Fruit fly (Drosophila melanogaster) whole organism, adult: Measurements from ENCODE around the gene CG14983.

ENCODE experiments used
- CG11617 ChIP-seq: fragments of 200-800 bp; sonication (Bioruptor generic); optimal IDR thresholded peaks from 2 replicates; lab custom pipeline; 2017; ENCODE audit warnings: mild to moderate bottlenecking, missing biosample characterization, missing genetic modification reagents, missing genetic modification characterization
- CG12768 ChIP-seq: fragments of 200-800 bp; sonication (Bioruptor generic); optimal IDR thresholded peaks from 2 replicates; lab custom pipeline; 2017; ENCODE audit warnings: missing biosample characterization, missing genetic modification characterization, mild to moderate bottlenecking, moderate library complexity, missing genetic modification reagents
- CG14711 ChIP-seq: fragments of 200-800 bp; sonication (Bioruptor generic); optimal IDR thresholded peaks from 2 replicates; lab custom pipeline; 2018; ENCODE audit warnings: missing biosample characterization, mild to moderate bottlenecking, missing genetic modification characterization, moderate library complexity
- CG1620 ChIP-seq: fragments of 200-800 bp; sonication (Bioruptor generic); optimal IDR thresholded peaks from 2 replicates; lab custom pipeline; 2016; ENCODE audit warnings: missing biosample characterization, missing genetic modification characterization
- CG33017 ChIP-seq: fragments of 200-800 bp; sonication (Bioruptor generic); optimal IDR thresholded peaks from 2 replicates; lab custom pipeline; 2018; ENCODE audit warnings: missing biosample characterization, mild to moderate bottlenecking, missing genetic modification characterization, moderate library complexity
- CG5204 ChIP-seq: fragments of 200-800 bp; sonication (Bioruptor generic); optimal IDR thresholded peaks from 2 replicates; lab custom pipeline; 2016; ENCODE audit warnings: missing biosample characterization, missing genetic modification characterization
- CG7045 ChIP-seq: fragments of 200-800 bp; sonication (Bioruptor generic); optimal IDR thresholded peaks from 2 replicates; lab custom pipeline; 2017; ENCODE audit warnings: missing biosample characterization, mild to moderate bottlenecking, missing genetic modification characterization
- CG7101 ChIP-seq: fragments of 200-800 bp; sonication (Bioruptor generic); optimal IDR thresholded peaks from 2 replicates; lab custom pipeline; 2018; ENCODE audit warnings: missing biosample characterization, mild to moderate bottlenecking, missing genetic modification characterization, moderate library complexity
- Clk ChIP-seq: fragments of 200-800 bp; sonication (Bioruptor generic); optimal IDR thresholded peaks from 2 replicates; lab custom pipeline; 2017; ENCODE audit warnings: missing biosample characterization, missing genetic modification characterization
- Crg-1 ChIP-seq: fragments of 200-800 bp; sonication (Bioruptor generic); optimal IDR thresholded peaks from 2 replicates; lab custom pipeline; 2016; ENCODE audit warnings: missing biosample characterization, missing genetic modification characterization
- Hr96 ChIP-seq: fragments of 200-800 bp; sonication (Bioruptor generic); optimal IDR thresholded peaks from 2 replicates; lab custom pipeline; 2016; ENCODE audit warnings: missing biosample characterization, missing genetic modification characterization
- Mnt ChIP-seq: fragments of 200-800 bp; sonication (Bioruptor generic); optimal IDR thresholded peaks from 2 replicates; lab custom pipeline; 2016; ENCODE audit warnings: missing biosample characterization, mild to moderate bottlenecking, missing genetic modification characterization
- bab1 ChIP-seq: fragments of 200-800 bp; sonication (Bioruptor generic); optimal IDR thresholded peaks from 3 replicates; lab custom pipeline; 2019; ENCODE audit warnings: missing biosample characterization, mild to moderate bottlenecking, missing genetic modification characterization, moderate library complexity
- cic ChIP-seq: fragments of 200-800 bp; sonication (Bioruptor generic); optimal IDR thresholded peaks from 2 replicates; lab custom pipeline; 2017; ENCODE audit warnings: missing biosample characterization, mild to moderate bottlenecking, missing genetic modification characterization, moderate library complexity
- cnc ChIP-seq, 2 experiments: fragments of >200 bp; optimal IDR thresholded peaks; 2 replicates each; lab custom pipeline; 2017
- kay ChIP-seq: fragments of 200-800 bp; sonication (Bioruptor generic); peaks from one replicate; lab custom pipeline; 2016; ENCODE audit warnings: missing biosample characterization, missing genetic modification characterization, borderline replicate concordance
- ovo ChIP-seq: fragments of 200-800 bp; sonication (Bioruptor generic); optimal IDR thresholded peaks from 2 replicates; lab custom pipeline; 2016; ENCODE audit warnings: missing biosample characterization, missing genetic modification characterization
- pad ChIP-seq: fragments of 200-800 bp; sonication (Bioruptor generic); optimal IDR thresholded peaks from 3 replicates; lab custom pipeline; 2017; ENCODE audit warnings: missing biosample characterization, missing genetic modification characterization, mild to moderate bottlenecking, moderate library complexity, missing genetic modification reagents
- tj ChIP-seq: fragments of 200-800 bp; sonication (Bioruptor generic); optimal IDR thresholded peaks from 3 replicates; lab custom pipeline; 2017; ENCODE audit warnings: missing biosample characterization, mild to moderate bottlenecking, missing genetic modification characterization, moderate library complexity
- toe ChIP-seq: fragments of 200-800 bp; sonication (Bioruptor generic); optimal IDR thresholded peaks from 2 replicates; lab custom pipeline; 2016; ENCODE audit warnings: missing biosample characterization, missing genetic modification characterization

The CG14983 gene

DNA sequence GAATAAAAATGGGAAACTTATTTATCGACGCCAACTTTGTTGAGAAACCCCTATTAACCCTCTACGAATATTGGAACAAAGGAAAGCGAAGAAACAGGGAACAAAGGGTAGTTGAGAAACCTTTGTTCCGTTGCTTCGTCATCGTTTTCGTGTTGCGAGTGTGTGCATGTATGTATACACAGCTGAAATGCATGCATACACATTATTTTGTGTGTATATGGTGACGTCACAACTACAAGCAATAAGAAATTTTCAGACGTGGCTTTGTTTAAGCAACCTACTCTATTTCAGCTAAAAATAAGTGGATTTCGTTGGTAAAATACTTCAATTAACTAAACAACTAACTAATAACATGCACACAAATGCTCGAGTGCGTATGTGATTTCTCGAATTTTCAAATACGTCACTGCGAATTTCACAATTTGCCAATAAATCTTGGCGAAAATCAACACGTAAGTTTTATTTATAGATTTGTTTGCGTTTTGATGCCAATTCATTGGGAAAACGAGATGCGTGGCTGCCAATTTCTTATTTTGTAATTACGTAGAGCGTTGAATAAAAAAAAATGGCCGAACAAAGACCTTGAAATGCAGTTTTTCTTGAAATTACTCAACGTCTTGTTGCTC lies 47.1 kb downstream of the CG14983 start:
- TF ChIP-seq Crg-1 (GFP tag; lab: Kevin White, UChicago): peak; percentile 4
- no peak for TF ChIP-seq Hr96 (GFP tag; lab: Kevin White, UChicago)
- peak; percentile 95 for TF ChIP-seq kay (GFP tag; lab: Kevin White, UChicago)
- peak; percentile 22 for TF ChIP-seq Mnt (GFP tag; lab: Kevin White, UChicago)
- TF ChIP-seq CG1620: no peak
- no peak for TF ChIP-seq CG7101 (tag; lab: Kevin White, UChicago)
- TF ChIP-seq CG11617: no peak
- peak; percentile 67 for TF ChIP-seq CG12768 (GFP tag; lab: Kevin White, UChicago)
- peak; percentile 10 for TF ChIP-seq CG5204 (GFP tag; lab: Kevin White, UChicago)
- TF ChIP-seq tj (GFP tag; lab: Kevin White, UChicago): peak; percentile 87
- no peak for TF ChIP-seq CG14711 (tag; lab: Kevin White, UChicago)
- TF ChIP-seq Clk: peak; percentile 1
- no peak for TF ChIP-seq cnc (optimal IDR thresholded peaks at IDR 0.05; lab: Kevin White, UChicago)

DNA sequence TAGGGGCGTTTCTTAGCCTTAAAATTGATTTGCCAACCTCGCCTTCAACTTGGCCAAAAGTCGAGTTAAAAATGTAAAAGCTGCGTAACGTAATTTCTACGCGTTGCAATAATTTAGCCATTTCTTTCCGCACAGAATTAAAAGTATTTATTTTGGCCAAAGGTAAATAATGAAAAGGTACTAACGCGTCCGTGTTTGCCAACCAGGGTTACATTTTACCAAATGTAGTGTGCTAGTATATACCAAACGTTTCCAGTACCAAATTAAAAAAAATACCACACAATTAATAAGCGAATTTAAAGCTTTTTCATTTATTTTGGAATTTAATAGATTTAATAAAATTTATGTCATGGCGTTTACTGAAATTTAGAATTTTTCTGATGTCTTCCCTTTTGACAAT lies 50.1 kb downstream of the CG14983 start, which contains the start of gene Ccz1:
TSS of gene Ccz1 (minus strand) at position 179 of the 400 bp plus-strand sequence.
- TF ChIP-seq CG14711 (tag; lab: Kevin White, UChicago): peak; percentile 11
- peak; percentile 73 for TF ChIP-seq CG7101 (tag; lab: Kevin White, UChicago)
- TF ChIP-seq bab1 (GFP tag; lab: Kevin White, UChicago): peak; percentile 9
- peak; percentile 47 for TF ChIP-seq CG33017 (tag; lab: Kevin White, UChicago)
- peak; percentile 44 for TF ChIP-seq Mnt (GFP tag; lab: Kevin White, UChicago)
- peak; percentile 44 for TF ChIP-seq CG12768 (GFP tag; lab: Kevin White, UChicago)
- peak; percentile 84 for TF ChIP-seq ovo (GFP tag; lab: Kevin White, UChicago)
- peak; percentile 28 for TF ChIP-seq tj (GFP tag; lab: Kevin White, UChicago)
- TF ChIP-seq cnc (optimal IDR thresholded peaks at IDR 0.05; lab: Kevin White, UChicago): no peak
- TF ChIP-seq CG11617: peak; percentile 61
- TF ChIP-seq Crg-1 (GFP tag; lab: Kevin White, UChicago): peak; percentile 91
- peak; percentile 47 for TF ChIP-seq pad (GFP tag; lab: Kevin White, UChicago)
- TF ChIP-seq Clk: no peak
- TF ChIP-seq kay (GFP tag; lab: Kevin White, UChicago): peak; percentile 84
- TF ChIP-seq cic: peak; percentile 48
- TF ChIP-seq toe (GFP tag; lab: Kevin White, UChicago): peak; percentile 49
- TF ChIP-seq CG7045: peak; percentile 58
- TF ChIP-seq CG1620: peak; percentile 82
- TF ChIP-seq Hr96 (GFP tag; lab: Kevin White, UChicago): peak; percentile 4
- TF ChIP-seq CG5204 (GFP tag; lab: Kevin White, UChicago): peak; percentile 58
